Worm (Caenorhabditis elegans): Measurements from ENCODE around the gene affl-1.

Gene affl-1

DNA sequence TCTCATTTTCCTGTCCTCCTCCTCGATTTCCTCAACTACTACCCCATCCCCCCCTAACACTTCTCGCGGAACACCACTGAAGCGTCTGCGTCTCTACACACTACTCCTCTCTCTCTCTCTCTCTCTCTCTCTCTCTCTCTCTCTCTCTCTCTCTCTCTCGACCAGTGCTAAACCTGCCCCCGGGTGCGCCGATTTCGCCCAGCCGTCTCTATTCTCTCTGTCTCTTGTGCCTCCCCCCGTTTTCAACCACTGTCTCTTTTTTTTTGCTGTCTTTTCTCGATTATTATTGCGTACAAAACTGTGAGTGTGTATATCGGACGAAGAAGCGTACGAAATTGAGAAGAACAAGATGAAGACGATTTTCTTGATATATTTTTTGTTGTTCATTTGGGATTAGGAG, 7.0 kb upstream of the affl-1 start (continued):
- TF ChIP-seq jun-1 (tag; optimal IDR thresholded peaks at IDR 0.05) (peak; percentile 58), Y116A8C.19 (tag; optimal IDR thresholded peaks at IDR 0.05; ENCODE audit: borderline replicate concordance) (no peak), skn-1 (tag; optimal IDR thresholded peaks at IDR 0.05) (peak; percentile 57), grh-1 (GFP tag; IDR thresholded peaks at IDR 0.05) (peak; percentile 78), C16A3.4 (tag; optimal IDR thresholded peaks at IDR 0.05) (peak; percentile 9), nhr-77 (tag; optimal IDR thresholded peaks at IDR 0.05) (peak; percentile 51), irx-1 (tag; optimal IDR thresholded peaks at IDR 0.05) (no peak), efl-3 (GFP tag; optimal IDR thresholded peaks at IDR 0.05) (no peak), F16B12.6 (tag; optimal IDR thresholded peaks at IDR 0.05) (peak; percentile 15), mdl-1 (tag; optimal IDR thresholded peaks at IDR 0.05) (peak in 1 of 2 experiments; percentile 16), rnt-1 (tag; optimal IDR thresholded peaks at IDR 0.05) (peak; percentile 70), unc-62 (GFP tag; optimal IDR thresholded peaks at IDR 0.05) (no peak), tbx-2 (tag; optimal IDR thresholded peaks at IDR 0.05) (peak; percentile 7), elt-3 (tag; optimal IDR thresholded peaks at IDR 0.05) (no peak), isw-1 (GFP tag; IDR thresholded peaks at IDR 0.05) (peak; percentile 18; the same call in 1 of the 2 replicates), lsy-2 (tag; optimal IDR thresholded peaks at IDR 0.05) (peak; percentile 43 to 58)

DNA sequence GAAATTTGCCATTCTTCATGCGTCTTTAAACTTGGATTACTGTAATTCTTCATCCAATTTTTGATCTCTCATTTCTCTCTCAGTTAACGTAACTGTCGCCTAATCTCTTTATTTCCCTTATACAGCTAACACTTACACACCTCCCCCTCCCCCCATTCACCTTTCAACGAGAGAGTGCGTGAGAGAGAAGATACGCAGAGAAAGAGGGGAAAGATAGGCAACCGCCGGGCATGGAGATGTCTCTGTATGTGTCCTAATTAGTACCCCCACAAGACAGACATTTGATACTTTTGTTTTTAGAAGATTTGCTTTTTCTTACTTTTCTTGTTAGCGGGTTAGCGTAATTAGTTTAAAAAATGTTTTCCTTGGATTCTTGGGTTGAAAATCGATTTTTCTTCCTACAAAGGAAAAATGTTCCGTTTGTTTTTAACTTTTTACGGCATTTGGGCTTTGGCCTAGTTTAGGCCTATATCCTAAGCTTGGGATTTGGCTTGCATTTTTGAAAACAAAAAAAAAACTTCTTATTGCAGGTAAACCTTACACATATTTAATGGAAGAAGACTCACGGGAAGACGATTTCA, 5.6 kb upstream of the affl-1 start, which contains the start of gene affl-2:
TSS of gene affl-2 (plus strand) at position 531 of the 581 bp plus-strand sequence.
- TF ChIP-seq tbx-2 (tag; optimal IDR thresholded peaks at IDR 0.05) (no peak), F16B12.6 (tag; optimal IDR thresholded peaks at IDR 0.05) (no peak), lin-39 (tag; optimal IDR thresholded peaks at IDR 0.05) (no peak), hlh-4 (tag; optimal IDR thresholded peaks at IDR 0.05) (no peak), snu-23 (GFP tag; optimal IDR thresholded peaks at IDR 0.05) (peak; percentile 45), C04F5.9 (tag; optimal IDR thresholded peaks at IDR 0.05) (no peak), elt-2 (tag; optimal IDR thresholded peaks at IDR 0.05) (no peak), nhr-77 (tag; optimal IDR thresholded peaks at IDR 0.05) (no peak), lin-35 (GFP tag; optimal IDR thresholded peaks at IDR 0.05) (peak in 1 of 2 experiments; percentile 20), fos-1 (tag; optimal IDR thresholded peaks at IDR 0.05) (no peak), lin-13 (GFP tag; optimal IDR thresholded peaks at IDR 0.05) (no peak), sup-37 (GFP tag; optimal IDR thresholded peaks at IDR 0.05) (no peak), mep-1 (tag; optimal IDR thresholded peaks at IDR 0.05) (peak; percentile 70), ceh-8 (GFP tag; optimal IDR thresholded peaks at IDR 0.05) (no peak), ceh-90 (tag; optimal IDR thresholded peaks at IDR 0.05) (no peak), blmp-1 (tag; optimal IDR thresholded peaks at IDR 0.05) (peak; percentile 90), skn-1 (tag; optimal IDR thresholded peaks at IDR 0.05) (no peak), lin-14 (GFP tag; optimal IDR thresholded peaks at IDR 0.05) (peak; percentile 74), ztf-11 (tag; optimal IDR thresholded peaks at IDR 0.05) (no peak), xbp-1 (tag; optimal IDR thresholded peaks at IDR 0.05) (no peak), egl-13 (tag; optimal IDR thresholded peaks at IDR 0.05) (no peak), unc-86 (tag; optimal IDR thresholded peaks at IDR 0.05) (no peak), rnt-1 (tag; optimal IDR thresholded peaks at IDR 0.05) (peak; percentile 9), elt-3 (tag; optimal IDR thresholded peaks at IDR 0.05) (peak in 2 of 6 experiments; percentile 2 to 74), mdl-1 (tag; optimal IDR thresholded peaks at IDR 0.05) (no peak), zag-1 (tag; optimal IDR thresholded peaks at IDR 0.05) (no peak), isw-1 (GFP tag; IDR thresholded peaks at IDR 0.05) (0 out of 2 replicates have a peak, but pooled peaks have one; percentile 1), nhr-20 (tag; optimal IDR thresholded peaks at IDR 0.05) (peak; percentile 14), mab-9 (GFP tag; IDR thresholded peaks at IDR 0.05) (no peak), fkh-10 (GFP tag; optimal IDR thresholded peaks at IDR 0.05) (no peak)

ce11 chrIII:437033-437432, 3.0 kb upstream of the affl-1 start:
- TF ChIP-seq ceh-63 (GFP tag; optimal IDR thresholded peaks at IDR 0.05) (no peak), ztf-11 (tag; optimal IDR thresholded peaks at IDR 0.05) (no peak), pag-3 (tag; optimal IDR thresholded peaks at IDR 0.05; ENCODE audit: borderline replicate concordance, insufficient read depth) (no peak), nhr-12 (tag; optimal IDR thresholded peaks at IDR 0.05) (no peak), ceh-90 (tag; optimal IDR thresholded peaks at IDR 0.05) (no peak), unc-30 (tag; optimal IDR thresholded peaks at IDR 0.05) (no peak), dpl-1 (GFP tag; optimal IDR thresholded peaks at IDR 0.05) (no peak), lsy-2 (tag; optimal IDR thresholded peaks at IDR 0.05) (no peak), ces-1 (GFP tag; optimal IDR thresholded peaks at IDR 0.05) (no peak), snu-23 (GFP tag; optimal IDR thresholded peaks at IDR 0.05) (no peak), egl-13 (tag; optimal IDR thresholded peaks at IDR 0.05) (no peak), mef-2 (tag; optimal IDR thresholded peaks at IDR 0.05) (no peak), nhr-28 (tag; optimal IDR thresholded peaks at IDR 0.05) (no peak), hlh-17 (GFP tag; optimal IDR thresholded peaks at IDR 0.05; ENCODE audit: borderline replicate concordance) (no peak), ceh-8 (GFP tag; optimal IDR thresholded peaks at IDR 0.05) (no peak), alr-1 (tag; optimal IDR thresholded peaks at IDR 0.05; ENCODE audit: borderline replicate concordance) (no peak)

Measured in whole organism, L1 larva.